Fruit fly (Drosophila melanogaster) whole organism, embryonic: Measurements from ENCODE around the gene DNAlig4.
A peak's percentile ranks its signal among the peaks of the same experiment; 100 is the strongest.

ENCODE experiments used
- Awh ChIP-seq: fragments of 200-800 bp; sonication (Bioruptor generic); IDR thresholded peaks from 2 replicates; pipeline ENCODE4, ENCODE4 v1.3.6; 2022; ENCODE audit warnings: missing biosample characterization, missing genetic modification characterization
- Bgb ChIP-seq: fragments of 200-800 bp; sonication (Bioruptor generic); IDR thresholded peaks from 2 replicates; pipeline ENCODE4 v1.3.6; 2022; ENCODE audit warnings: missing biosample characterization, missing genetic modification characterization; ENCODE audit not compliant: partially characterized antibody
- CG10147 ChIP-seq: fragments of 200-800 bp; sonication (Bioruptor generic); optimal IDR thresholded peaks from 2 replicates; lab custom pipeline; 2019; ENCODE audit warnings: missing biosample characterization, mild to moderate bottlenecking, missing genetic modification characterization, moderate library complexity
- CG10209 ChIP-seq: fragments of 200-800 bp; sonication (Bioruptor generic); optimal IDR thresholded peaks from 3 replicates; lab custom pipeline; 2017; ENCODE audit warnings: missing biosample characterization, mild to moderate bottlenecking, missing genetic modification characterization, missing genetic modification reagents
- CG10543 ChIP-seq: fragments of 200-800 bp; sonication (Bioruptor generic); optimal IDR thresholded peaks from 3 replicates; lab custom pipeline; 2017; ENCODE audit warnings: missing biosample characterization, mild to moderate bottlenecking, missing genetic modification characterization, moderate library complexity
- CG10979 ChIP-seq: fragments of 200-800 bp; sonication (Bioruptor generic); optimal IDR thresholded peaks from 2 replicates; lab custom pipeline; 2018; ENCODE audit warnings: missing biosample characterization, mild to moderate bottlenecking, missing genetic modification characterization, moderate library complexity
- CG11723 ChIP-seq: fragments of 200-800 bp; sonication (Bioruptor generic); optimal IDR thresholded peaks from 2 replicates; lab custom pipeline; 2017; ENCODE audit warnings: missing biosample characterization, mild to moderate bottlenecking, missing genetic modification characterization
- CG12942 ChIP-seq: fragments of 200-800 bp; sonication (Bioruptor generic); optimal IDR thresholded peaks from 3 replicates; lab custom pipeline; 2016; ENCODE audit warnings: missing biosample characterization, missing genetic modification characterization
- CG13287 ChIP-seq: fragments of 200-800 bp; sonication (Bioruptor generic); IDR thresholded peaks from 2 replicates; pipeline ENCODE4 v1.3.6; 2022; ENCODE audit warnings: missing biosample characterization, missing genetic modification characterization; ENCODE audit not compliant: partially characterized antibody
- CG13296 ChIP-seq: fragments of 200-800 bp; sonication (Bioruptor generic); optimal IDR thresholded peaks from 3 replicates; lab custom pipeline; 2018; ENCODE audit warnings: missing biosample characterization, mild to moderate bottlenecking, missing genetic modification characterization
- CG14667 ChIP-seq: fragments of 200-800 bp; sonication (Bioruptor generic); IDR thresholded peaks from 2 replicates; pipeline ENCODE4 v1.3.6; 2022; ENCODE audit warnings: missing biosample characterization, missing genetic modification characterization
- CG14710 ChIP-seq: fragments of 200-800 bp; sonication (Bioruptor generic); optimal IDR thresholded peaks from 3 replicates; lab custom pipeline; 2019; ENCODE audit warnings: missing biosample characterization, mild to moderate bottlenecking, missing genetic modification characterization, moderate library complexity
- CG16813 ChIP-seq: fragments of 200-800 bp; sonication (Bioruptor generic); IDR thresholded peaks from 3 replicates; pipeline ENCODE4 v1.3.6; 2022; ENCODE audit warnings: missing biosample characterization, missing genetic modification characterization; ENCODE audit not compliant: partially characterized antibody
- CG17359 ChIP-seq: fragments of 200-800 bp; sonication (Bioruptor generic); optimal IDR thresholded peaks from 3 replicates; lab custom pipeline; 2018; ENCODE audit warnings: missing biosample characterization, mild to moderate bottlenecking, missing genetic modification characterization, moderate library complexity
- CG17385 ChIP-seq: fragments of 200-800 bp; sonication (Bioruptor generic); optimal IDR thresholded peaks from 3 replicates; lab custom pipeline; 2018; ENCODE audit warnings: missing biosample characterization, mild to moderate bottlenecking, missing genetic modification characterization
- CG2678 ChIP-seq: fragments of 200-800 bp; sonication (Bioruptor generic); optimal IDR thresholded peaks from 3 replicates; lab custom pipeline; 2019; ENCODE audit warnings: missing biosample characterization, mild to moderate bottlenecking, missing genetic modification characterization, moderate library complexity
- CG3163 ChIP-seq: fragments of 200-800 bp; sonication (Bioruptor generic); optimal IDR thresholded peaks from 3 replicates; lab custom pipeline; 2016; ENCODE audit warnings: missing biosample characterization, missing genetic modification characterization
- CG6272 ChIP-seq: fragments of 200-800 bp; sonication (Bioruptor generic); IDR thresholded peaks from 2 replicates; pipeline ENCODE4 v1.3.6; 2022; ENCODE audit warnings: missing biosample characterization, missing genetic modification characterization
- CG7271 ChIP-seq: fragments of 200-800 bp; sonication (Bioruptor generic); optimal IDR thresholded peaks from 2 replicates; lab custom pipeline; 2018; ENCODE audit warnings: missing biosample characterization, mild to moderate bottlenecking, missing genetic modification characterization, moderate library complexity
- CG7556 ChIP-seq: fragments of 200-800 bp; sonication (Bioruptor generic); optimal IDR thresholded peaks from 2 replicates; lab custom pipeline; 2017; ENCODE audit warnings: missing biosample characterization, mild to moderate bottlenecking, missing genetic modification characterization
- CG9876 ChIP-seq: fragments of 200-800 bp; sonication (Bioruptor generic); optimal IDR thresholded peaks from 2 replicates; lab custom pipeline; 2016; ENCODE audit warnings: missing biosample characterization, missing genetic modification characterization
- Dip3 ChIP-seq: fragments of 200-800 bp; sonication (Bioruptor generic); optimal IDR thresholded peaks from 3 replicates; lab custom pipeline; 2016; ENCODE audit warnings: missing biosample characterization, missing genetic modification characterization
- Dref ChIP-seq: fragments of 200-800 bp; sonication (Bioruptor generic); IDR thresholded peaks from 2 replicates; pipeline ENCODE4 v1.3.6; 2022; ENCODE audit warnings: missing biosample characterization, missing genetic modification characterization
- Mad ChIP-seq: fragments of 200-800 bp; sonication (Bioruptor generic); optimal IDR thresholded peaks from 2 replicates; lab custom pipeline; 2016; ENCODE audit warnings: missing biosample characterization, missing genetic modification characterization
- Mrtf ChIP-seq: fragments of 200-800 bp; sonication (Bioruptor generic); IDR thresholded peaks from 3 replicates; pipeline ENCODE4 v1.3.6; 2022; ENCODE audit warnings: missing biosample characterization, missing genetic modification characterization
- Pdp1 ChIP-seq, 2 experiments: fragments of 200-800 bp; sonication (Bioruptor generic); optimal IDR thresholded peaks; 3 replicates each; lab custom pipeline; 2016; ENCODE audit warnings: missing biosample characterization in 2 of 2, missing genetic modification characterization in 2 of 2, mild to moderate bottlenecking in 1 of 2, moderate library complexity in 1 of 2
- Rx ChIP-seq: fragments of 200-800 bp; sonication (Bioruptor generic); IDR thresholded peaks from 2 replicates; pipeline ENCODE4 v1.3.6; 2022; ENCODE audit warnings: missing biosample characterization, missing genetic modification characterization
- Sox100B ChIP-seq: fragments of 200-800 bp; sonication (Bioruptor generic); optimal IDR thresholded peaks from 3 replicates; lab custom pipeline; 2018; ENCODE audit warnings: missing biosample characterization, mild to moderate bottlenecking, missing genetic modification characterization
- Vsx1 ChIP-seq: fragments of 200-800 bp; sonication (Bioruptor generic); optimal IDR thresholded peaks from 2 replicates; lab custom pipeline; 2017; ENCODE audit warnings: missing biosample characterization, mild to moderate bottlenecking, missing genetic modification characterization, missing genetic modification reagents
- Xrp1 ChIP-seq: fragments of 200-800 bp; sonication (Bioruptor generic); IDR thresholded peaks from 2 replicates; pipeline ENCODE4 v1.3.6; 2022; ENCODE audit warnings: missing biosample characterization, missing genetic modification characterization
- ara ChIP-seq: fragments of 200-800 bp; sonication (Bioruptor generic); IDR thresholded peaks from 2 replicates; pipeline ENCODE4 v1.3.6; 2022; ENCODE audit warnings: missing biosample characterization, missing genetic modification characterization
- bab2 ChIP-seq: fragments of 200-800 bp; sonication (Bioruptor generic); optimal IDR thresholded peaks from 2 replicates; lab custom pipeline; 2016; ENCODE audit warnings: missing biosample characterization, missing genetic modification characterization
- chn ChIP-seq: fragments of 200-800 bp; sonication (Bioruptor generic); optimal IDR thresholded peaks from 2 replicates; lab custom pipeline; 2016; ENCODE audit warnings: missing biosample characterization, missing genetic modification characterization
- dmrt99B ChIP-seq: fragments of 200-800 bp; sonication (Bioruptor generic); optimal IDR thresholded peaks from 2 replicates; lab custom pipeline; 2018; ENCODE audit warnings: missing biosample characterization, mild to moderate bottlenecking, missing genetic modification characterization, moderate library complexity
- fd64A ChIP-seq: fragments of 200-800 bp; sonication (Bioruptor generic); optimal IDR thresholded peaks from 3 replicates; lab custom pipeline; 2018; ENCODE audit warnings: missing biosample characterization, mild to moderate bottlenecking, missing genetic modification characterization
- gcm ChIP-seq: fragments of 200-800 bp; sonication (Bioruptor generic); optimal IDR thresholded peaks from 2 replicates; lab custom pipeline; 2019; ENCODE audit warnings: missing biosample characterization, mild to moderate bottlenecking, missing genetic modification characterization, moderate library complexity
- her ChIP-seq: fragments of 200-800 bp; sonication (Bioruptor generic); optimal IDR thresholded peaks from 2 replicates; lab custom pipeline; 2016; ENCODE audit warnings: missing biosample characterization, missing genetic modification characterization
- hkb ChIP-seq, 2 experiments: fragments of 200-800 bp in 1 of 2; fragments of >200 bp in 1 of 2; sonication (Bioruptor generic) in 1 of 2; IDR thresholded peaks in 1 of 2; optimal IDR thresholded peaks in 1 of 2; 2 replicates each; pipeline versions ENCODE4 v1.3.6 to Lab custom; 2017 to 2022; ENCODE audit warnings: missing biosample characterization in 1 of 2, missing genetic modification characterization in 1 of 2
- kah ChIP-seq: fragments of 200-800 bp; sonication (Bioruptor generic); optimal IDR thresholded peaks from 2 replicates; lab custom pipeline; 2018; ENCODE audit warnings: missing biosample characterization, mild to moderate bottlenecking, missing genetic modification characterization
- lab ChIP-seq: fragments of 200-800 bp; sonication (Bioruptor generic); optimal IDR thresholded peaks from 3 replicates; lab custom pipeline; 2017; ENCODE audit warnings: missing biosample characterization, missing genetic modification characterization, mild to moderate bottlenecking, moderate library complexity, missing genetic modification reagents
- pan ChIP-seq, 4 experiments: fragments of >200 bp in 3 of 4; fragments of 200-800 bp in 1 of 4; sonication (Bioruptor generic) in 1 of 4; optimal IDR thresholded peaks in 3 of 4; IDR thresholded peaks in 1 of 4; 2 replicates each; pipeline versions ENCODE4 v1.3.6 to Lab custom; 2017 to 2022; ENCODE audit warnings: missing biosample characterization in 2 of 4, missing genetic modification characterization in 2 of 4, mixed read lengths in 1 of 4
- peb ChIP-seq: fragments of 200-800 bp; sonication (Bioruptor generic); IDR thresholded peaks from 2 replicates; pipeline ENCODE4 v1.3.6; 2022; ENCODE audit warnings: missing biosample characterization, missing genetic modification characterization
- schlank ChIP-seq: fragments of 200-800 bp; sonication (Bioruptor generic); optimal IDR thresholded peaks from 2 replicates; lab custom pipeline; 2018; ENCODE audit warnings: missing biosample characterization, mild to moderate bottlenecking, missing genetic modification characterization
- scrt ChIP-seq: fragments of 200-800 bp; sonication (Bioruptor generic); optimal IDR thresholded peaks from 2 replicates; lab custom pipeline; 2018; ENCODE audit warnings: missing biosample characterization, mild to moderate bottlenecking, missing genetic modification characterization, moderate library complexity
- sima ChIP-seq: fragments of 200-800 bp; sonication (Bioruptor generic); optimal IDR thresholded peaks from 2 replicates; lab custom pipeline; 2016; ENCODE audit warnings: missing biosample characterization, missing genetic modification characterization
- tap ChIP-seq: fragments of 200-800 bp; optimal IDR thresholded peaks from 3 replicates; lab custom pipeline; 2019; ENCODE audit warnings: missing biosample characterization, mild to moderate bottlenecking, missing genetic modification characterization, moderate library complexity
- tx ChIP-seq: fragments of 200-800 bp; sonication (Bioruptor generic); optimal IDR thresholded peaks from 2 replicates; lab custom pipeline; 2016; ENCODE audit warnings: missing biosample characterization, missing genetic modification characterization
- vvl ChIP-seq: fragments of 200-800 bp; sonication (Bioruptor generic); IDR thresholded peaks from 2 replicates; pipeline ENCODE4 v1.3.6; 2022; ENCODE audit warnings: missing biosample characterization, missing genetic modification characterization

DNAlig4 gene

DNA sequence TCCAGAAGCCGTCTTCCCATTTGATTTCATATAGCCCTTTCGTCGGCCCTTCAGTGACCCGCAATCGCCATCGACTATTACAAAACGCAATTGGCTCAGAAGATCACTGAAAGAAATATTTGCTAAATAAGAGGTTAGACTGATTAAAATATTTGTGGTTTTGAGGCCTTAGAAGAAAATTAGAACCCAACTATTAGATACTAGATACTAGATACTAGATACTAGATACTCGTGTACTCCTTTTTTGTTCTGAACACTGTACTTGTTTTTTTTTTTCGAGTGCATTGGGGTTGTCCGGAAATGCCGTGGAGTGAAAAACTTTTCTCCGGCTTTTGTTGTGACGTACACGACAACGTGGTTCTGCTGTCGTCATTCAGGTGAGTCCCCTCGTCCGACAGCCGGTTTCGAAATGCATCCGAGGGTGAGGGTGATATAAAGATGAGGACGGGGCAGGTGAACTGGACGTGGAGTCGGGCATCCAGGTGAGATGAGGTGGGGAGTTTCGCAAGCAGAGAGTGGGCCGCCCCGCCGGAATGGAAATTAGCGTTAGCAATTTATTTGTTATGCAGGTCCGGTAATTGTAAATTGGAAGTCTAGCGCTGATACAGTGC lies 37.2 kb downstream of the DNAlig4 start (continued):
- TF ChIP-seq CG10147 = no peak
- peak; percentile 30 for TF ChIP-seq CG17359
- TF ChIP-seq pan (optimal IDR thresholded peaks at IDR 0.05; lab: Kevin White, UChicago) = no peak
- peak in 1 of 2 experiments; percentile 23 for TF ChIP-seq pan (GFP tag; optimal IDR thresholded peaks at IDR 0.05 in 1 of 2, IDR thresholded peaks at IDR 0.05 in 1 of 2)
- TF ChIP-seq lab (GFP tag; lab: Kevin White, UChicago) = peak; percentile 48
- no peak for TF ChIP-seq Dref
- no peak for TF ChIP-seq CG12942 (GFP tag; lab: Kevin White, UChicago)
- TF ChIP-seq CG2678 (tag; lab: Kevin White, UChicago) = peak; percentile 38
- no peak for TF ChIP-seq Sox100B (GFP tag; lab: Kevin White, UChicago)
- TF ChIP-seq CG14667 (GFP tag; lab: Robert Waterston, UW) = 0 out of 2 replicates have a peak, but pooled peaks have one; percentile 7
- peak; percentile 20 for TF ChIP-seq Dip3 (GFP tag; lab: Kevin White, UChicago)
- peak; percentile 59 for TF ChIP-seq CG10979 (tag; lab: Kevin White, UChicago)
- TF ChIP-seq hkb (optimal IDR thresholded peaks at IDR 0.05; lab: Kevin White, UChicago) = no peak
- TF ChIP-seq hkb (GFP tag; IDR thresholded peaks at IDR 0.05; lab: Robert Waterston, UW) = 0 out of 2 replicates have a peak, but pooled peaks have one; percentile 13
- TF ChIP-seq CG10543 = no peak
- no peak for TF ChIP-seq Mrtf
- TF ChIP-seq CG14710 = peak; percentile 22
- peak; percentile 6 to 33 for TF ChIP-seq Pdp1 (GFP tag; optimal IDR thresholded peaks at IDR 0.05; lab: Kevin White, UChicago)
- TF ChIP-seq dmrt99B (tag; lab: Kevin White, UChicago) = peak; percentile 45
- TF ChIP-seq chn (GFP tag; lab: Kevin White, UChicago) = peak; percentile 17
- peak; percentile 33 for TF ChIP-seq CG10209
- no peak for TF ChIP-seq scrt (GFP tag; lab: Kevin White, UChicago)
- TF ChIP-seq gcm (GFP tag; lab: Kevin White, UChicago) = no peak

DNA sequence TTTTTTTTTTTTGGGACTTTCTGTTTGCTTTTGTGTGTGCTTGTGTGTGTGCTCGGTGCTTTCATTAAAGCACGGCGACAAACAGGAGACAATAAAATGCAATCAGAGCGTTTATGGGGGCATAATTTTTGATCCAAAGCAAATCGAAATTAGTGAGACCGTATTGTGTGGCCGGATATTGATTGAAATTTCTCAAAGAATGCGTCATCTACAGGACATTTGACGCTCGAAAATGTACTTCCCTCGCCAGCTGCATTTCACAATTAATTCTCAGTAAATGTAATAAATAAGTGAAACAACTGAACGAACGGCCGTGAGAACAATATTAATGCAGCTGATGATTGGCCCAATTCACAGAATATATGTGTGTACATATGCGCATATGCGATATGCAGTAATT lies 38.2 kb downstream of the DNAlig4 start:
- no peak for TF ChIP-seq Vsx1 (GFP tag; lab: Kevin White, UChicago)
- no peak for TF ChIP-seq CG3163 (GFP tag; lab: Kevin White, UChicago)
- no peak for TF ChIP-seq schlank (tag; lab: Kevin White, UChicago)
- no peak for TF ChIP-seq tx
- no peak for TF ChIP-seq CG7271 (tag; lab: Kevin White, UChicago)
- TF ChIP-seq Mad (GFP tag; lab: Kevin White, UChicago) = no peak
- TF ChIP-seq Xrp1 (GFP tag; lab: Robert Waterston, UW) = no peak
- no peak for TF ChIP-seq CG13287 (GFP tag; lab: Robert Waterston, UW)
- no peak for TF ChIP-seq CG11723 (GFP tag; lab: Kevin White, UChicago)

DNA sequence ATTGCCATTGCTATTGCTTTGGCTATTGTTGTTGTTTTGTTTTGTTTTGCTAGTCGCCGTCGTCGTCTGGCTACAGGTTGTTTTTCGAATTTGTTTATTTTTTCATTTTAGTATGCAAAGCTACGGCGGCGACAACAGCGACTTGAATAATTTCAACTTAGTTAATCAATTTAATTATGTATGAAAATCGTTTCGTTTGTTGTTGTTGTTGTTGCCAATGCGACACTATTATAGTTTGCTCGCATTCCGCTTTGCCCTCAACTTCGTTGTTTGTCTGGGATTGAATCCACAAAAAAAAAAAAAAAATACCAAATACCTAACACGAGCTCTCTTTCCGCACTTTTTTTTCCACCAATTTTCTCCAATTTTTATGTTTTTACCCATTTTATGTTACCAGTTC lies 39.8 kb downstream of the DNAlig4 start:
- TF ChIP-seq CG9876 (GFP tag; lab: Kevin White, UChicago) (no peak), her (GFP tag; lab: Kevin White, UChicago) (no peak), CG16813 (GFP tag; lab: Robert Waterston, UW) (no peak), kah (GFP tag; lab: Kevin White, UChicago) (no peak), Rx (GFP tag; lab: Robert Waterston, UW) (no peak), sima (GFP tag; lab: Kevin White, UChicago) (no peak), Bgb (GFP tag; lab: Robert Waterston, UW) (no peak), CG13296 (GFP tag; lab: Kevin White, UChicago) (no peak), CG17385 (GFP tag; lab: Kevin White, UChicago) (no peak), CG7556 (GFP tag; lab: Kevin White, UChicago) (no peak), tap (tag; lab: Kevin White, UChicago) (no peak), fd64A (GFP tag; lab: Kevin White, UChicago) (no peak), peb (GFP tag; lab: Robert Waterston, UW) (no peak), bab2 (GFP tag; lab: Kevin White, UChicago) (no peak), CG6272 (no peak), vvl (GFP tag; lab: Robert Waterston, UW) (peak; percentile 66), ara (GFP tag; lab: Robert Waterston, UW) (no peak), Awh (GFP tag; lab: Robert Waterston, UW) (peak; percentile 64)
